Worm (Caenorhabditis elegans) whole organism, early embryonic: ENCODE measurements around the gene F28A12.10.

ENCODE experiments used
- ama-1 ChIP-seq: fragments of 150-350 bp; optimal IDR thresholded peaks from 2 replicates; lab custom pipeline; 2014
- flt-1 ChIP-seq: fragments of 200-800 bp; sonication (Bioruptor generic); IDR thresholded peaks from 2 replicates; pipeline ENCODE4 v1.3.6; 2022; ENCODE audit warnings: missing genetic modification characterization, missing compliant biosample characterization
- hmg-4 ChIP-seq: fragments of 200-800 bp; sonication (Bioruptor generic); optimal IDR thresholded peaks from 2 replicates; lab custom pipeline; 2018; ENCODE audit warnings: mild to moderate bottlenecking, missing genetic modification characterization, missing compliant biosample characterization

DNA sequence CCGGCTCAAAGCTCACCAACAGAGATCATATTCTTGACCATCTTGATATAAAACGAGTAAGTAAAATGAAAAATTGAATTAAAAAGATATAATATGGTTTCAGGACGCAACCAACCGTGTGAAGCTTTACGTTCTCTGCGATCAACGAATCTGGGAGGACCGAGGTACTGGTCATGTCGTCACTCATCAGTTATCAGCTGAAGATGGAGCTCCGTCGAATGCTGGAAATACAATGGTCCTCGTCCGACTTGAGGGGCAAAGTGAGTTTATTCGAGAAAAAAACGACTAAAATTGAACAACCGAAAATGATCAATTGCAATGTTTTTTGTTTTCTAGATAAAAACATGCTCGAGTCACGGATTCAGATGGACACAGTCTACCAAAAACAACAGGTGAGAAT is 29.1 kb downstream of the F28A12.10 start:
- no peak for TF ChIP-seq flt-1 (GFP tag; lab: Robert Waterston, UW)
- TF ChIP-seq ama-1 (lab: Kevin White, UChicago) = no peak
- no peak for TF ChIP-seq hmg-4
